Worm (Caenorhabditis elegans): ENCODE data around the gene ztf-7.

- no peak for TF ChIP-seq ztf-23 (GFP tag; IDR thresholded peaks at IDR 0.05)
- TF ChIP-seq cog-1 (tag; optimal IDR thresholded peaks at IDR 0.05): no peak
- no peak for TF ChIP-seq ztf-29 (GFP tag; IDR thresholded peaks at IDR 0.05)
- TF ChIP-seq flt-1 (GFP tag; IDR thresholded peaks at IDR 0.05): no peak
Observed at ce11 chrV:9782969-9783368, 6.5 kb downstream of the ztf-7 start, which contains the start of gene F46B6.5.

Measured in whole organism, midembryonic.